Fruit fly (Drosophila melanogaster) whole organism, embryonic: ENCODE measurements around the gene org-1.
A peak's percentile ranks its signal among the peaks of the same experiment; 100 is the strongest.

ENCODE experiments used
- B-H1 ChIP-seq: fragments of 200-800 bp; sonication (Bioruptor generic); IDR thresholded peaks from 3 replicates; pipeline ENCODE4 v1.3.6; 2022; ENCODE audit warnings: missing biosample characterization, missing genetic modification characterization
- BtbVII ChIP-seq: fragments of 200-800 bp; sonication (Bioruptor generic); optimal IDR thresholded peaks from 3 replicates; lab custom pipeline; 2017; ENCODE audit warnings: missing biosample characterization, mild to moderate bottlenecking, missing genetic modification characterization
- CG10209 ChIP-seq: fragments of 200-800 bp; sonication (Bioruptor generic); optimal IDR thresholded peaks from 3 replicates; lab custom pipeline; 2017; ENCODE audit warnings: missing biosample characterization, mild to moderate bottlenecking, missing genetic modification characterization, missing genetic modification reagents
- CG11504 ChIP-seq: fragments of 200-800 bp; sonication (Bioruptor generic); optimal IDR thresholded peaks from 3 replicates; lab custom pipeline; 2019; ENCODE audit warnings: missing biosample characterization, mild to moderate bottlenecking, missing genetic modification characterization, moderate library complexity
- CG12104 ChIP-seq: fragments of 200-800 bp; sonication (Bioruptor generic); optimal IDR thresholded peaks from 3 replicates; lab custom pipeline; 2016; ENCODE audit warnings: missing biosample characterization, missing genetic modification characterization
- CG12219 ChIP-seq: fragments of 200-800 bp; sonication (Bioruptor generic); optimal IDR thresholded peaks from 3 replicates; lab custom pipeline; 2018; ENCODE audit warnings: missing biosample characterization, mild to moderate bottlenecking, missing genetic modification characterization
- CG12744 ChIP-seq: fragments of 200-800 bp; sonication (Bioruptor generic); optimal IDR thresholded peaks from 2 replicates; lab custom pipeline; 2016; ENCODE audit warnings: missing biosample characterization, missing genetic modification characterization
- CG12942 ChIP-seq: fragments of 200-800 bp; sonication (Bioruptor generic); optimal IDR thresholded peaks from 3 replicates; lab custom pipeline; 2016; ENCODE audit warnings: missing biosample characterization, missing genetic modification characterization
- CG14014 ChIP-seq: fragments of 200-800 bp; sonication (Bioruptor generic); IDR thresholded peaks from 2 replicates; pipeline ENCODE4 v1.3.6; 2022; ENCODE audit warnings: missing biosample characterization, missing genetic modification characterization
- CG14667 ChIP-seq: fragments of 200-800 bp; sonication (Bioruptor generic); IDR thresholded peaks from 2 replicates; pipeline ENCODE4 v1.3.6; 2022; ENCODE audit warnings: missing biosample characterization, missing genetic modification characterization
- CG14860 ChIP-seq: fragments of 200-800 bp; sonication (Bioruptor generic); IDR thresholded peaks from 3 replicates; pipeline ENCODE4 v1.3.6; 2022; ENCODE audit warnings: missing biosample characterization, missing genetic modification characterization; ENCODE audit not compliant: partially characterized antibody
- CG3163 ChIP-seq: fragments of 200-800 bp; sonication (Bioruptor generic); optimal IDR thresholded peaks from 3 replicates; lab custom pipeline; 2016; ENCODE audit warnings: missing biosample characterization, missing genetic modification characterization
- CG32767 ChIP-seq: fragments of 200-800 bp; sonication (Bioruptor generic); IDR thresholded peaks from 2 replicates; pipeline ENCODE4 v1.3.6; 2022; ENCODE audit warnings: missing biosample characterization, missing genetic modification characterization
- CG33213 ChIP-seq: fragments of 200-800 bp; sonication (Bioruptor generic); optimal IDR thresholded peaks from 3 replicates; lab custom pipeline; 2016; ENCODE audit warnings: missing biosample characterization, missing genetic modification characterization
- CG3726 ChIP-seq: fragments of 200-800 bp; sonication (Bioruptor generic); IDR thresholded peaks from 3 replicates; pipeline ENCODE4, ENCODE4 v1.3.6; 2022; ENCODE audit warnings: missing biosample characterization, missing genetic modification characterization
- CG42726 ChIP-seq: fragments of 200-800 bp; sonication (Bioruptor generic); IDR thresholded peaks from 2 replicates; pipeline ENCODE4 v1.3.6; 2022; ENCODE audit warnings: missing biosample characterization, missing genetic modification characterization; ENCODE audit not compliant: partially characterized antibody
- CG5180 ChIP-seq: fragments of 200-800 bp; sonication (Bioruptor generic); optimal IDR thresholded peaks from 3 replicates; lab custom pipeline; 2017; ENCODE audit warnings: missing biosample characterization, missing genetic modification characterization, mild to moderate bottlenecking, moderate library complexity, missing genetic modification reagents
- CG6765 ChIP-seq: fragments of 200-800 bp; sonication (Bioruptor generic); optimal IDR thresholded peaks from 3 replicates; lab custom pipeline; 2017; ENCODE audit warnings: missing biosample characterization, mild to moderate bottlenecking, missing genetic modification characterization
- CG7372 ChIP-seq: fragments of 200-800 bp; sonication (Bioruptor generic); IDR thresholded peaks from 2 replicates; pipeline ENCODE4 v1.3.6; 2022; ENCODE audit warnings: missing biosample characterization, missing genetic modification characterization
- CG8281 ChIP-seq: fragments of 200-800 bp; sonication (Bioruptor generic); optimal IDR thresholded peaks from 2 replicates; lab custom pipeline; 2018; ENCODE audit warnings: missing biosample characterization, mild to moderate bottlenecking, missing genetic modification characterization, moderate library complexity
- CG8290 ChIP-seq, 3 experiments: fragments of 200-800 bp; sonication (Bioruptor generic); optimal IDR thresholded peaks; 2 replicates each; lab custom pipeline; 2016 to 2019; ENCODE audit warnings: missing biosample characterization in 3 of 3, missing genetic modification characterization in 3 of 3, mild to moderate bottlenecking in 2 of 3, moderate library complexity in 1 of 3
- CG8359 ChIP-seq: fragments of 200-800 bp; sonication (Bioruptor generic); optimal IDR thresholded peaks from 2 replicates; lab custom pipeline; 2017; ENCODE audit warnings: missing biosample characterization, mild to moderate bottlenecking, missing genetic modification characterization, borderline replicate concordance
- CG8944 ChIP-seq: fragments of 200-800 bp; sonication (Bioruptor generic); optimal IDR thresholded peaks from 3 replicates; lab custom pipeline; 2016; ENCODE audit warnings: missing biosample characterization, missing genetic modification characterization
- CG9876 ChIP-seq: fragments of 200-800 bp; sonication (Bioruptor generic); optimal IDR thresholded peaks from 2 replicates; lab custom pipeline; 2016; ENCODE audit warnings: missing biosample characterization, missing genetic modification characterization
- HLHmδ ChIP-seq: fragments of 200-800 bp; sonication (Bioruptor generic); optimal IDR thresholded peaks from 2 replicates; lab custom pipeline; 2018; ENCODE audit warnings: missing biosample characterization, mild to moderate bottlenecking, missing genetic modification characterization, moderate library complexity
- HmgZ ChIP-seq: fragments of 200-800 bp; sonication (Bioruptor generic); optimal IDR thresholded peaks from 2 replicates; lab custom pipeline; 2018; ENCODE audit warnings: missing biosample characterization, mild to moderate bottlenecking, missing genetic modification characterization
- Lim3 ChIP-seq: fragments of 200-800 bp; sonication (Bioruptor generic); IDR thresholded peaks from 2 replicates; pipeline ENCODE4 v1.3.6; 2022; ENCODE audit warnings: missing biosample characterization, missing genetic modification characterization
- Lpt ChIP-seq: fragments of >200 bp; optimal IDR thresholded peaks from 2 replicates; lab custom pipeline; 2018; ENCODE audit warnings: missing biosample characterization, missing genetic modification characterization
- MESR4 ChIP-seq: fragments of 200-800 bp; sonication (Bioruptor generic); optimal IDR thresholded peaks from 2 replicates; lab custom pipeline; 2018; ENCODE audit warnings: missing biosample characterization, mild to moderate bottlenecking, missing genetic modification characterization, moderate library complexity
- Poxn ChIP-seq: fragments of 200-800 bp; sonication (Bioruptor generic); IDR thresholded peaks from 2 replicates; pipeline ENCODE4 v1.3.6; 2022; ENCODE audit warnings: missing biosample characterization, missing genetic modification characterization
- Tbp ChIP-seq: fragments of >200 bp; optimal IDR thresholded peaks from 2 replicates; lab custom pipeline; 2018; ENCODE audit warnings: missing biosample characterization, missing genetic modification characterization
- ap ChIP-seq: fragments of 200-800 bp; sonication (Bioruptor generic); IDR thresholded peaks from 2 replicates; pipeline ENCODE4 v1.3.6; 2022; ENCODE audit warnings: missing biosample characterization, missing genetic modification characterization
- az2 ChIP-seq: fragments of 200-800 bp; sonication (Bioruptor generic); optimal IDR thresholded peaks from 3 replicates; lab custom pipeline; 2016; ENCODE audit warnings: missing biosample characterization, missing genetic modification characterization
- chinmo ChIP-seq: fragments of 200-800 bp; sonication (Bioruptor generic); IDR thresholded peaks from 4 replicates; pipeline ENCODE4 v1.3.6; 2022; ENCODE audit warnings: missing biosample characterization, missing genetic modification characterization; ENCODE audit not compliant: partially characterized antibody
- ems ChIP-seq: fragments of 200-800 bp; sonication (Bioruptor generic); optimal IDR thresholded peaks from 3 replicates; lab custom pipeline; 2016; ENCODE audit warnings: missing biosample characterization, missing genetic modification characterization
- en ChIP-seq: fragments of 200-800 bp; sonication (Bioruptor generic); optimal IDR thresholded peaks from 2 replicates; lab custom pipeline; 2016; ENCODE audit warnings: missing biosample characterization, missing genetic modification characterization
- grn ChIP-seq: fragments of 200-800 bp; sonication (Bioruptor generic); optimal IDR thresholded peaks from 3 replicates; lab custom pipeline; 2017; ENCODE audit warnings: missing biosample characterization, missing genetic modification characterization
- gt ChIP-seq: fragments of 200-800 bp; sonication (Bioruptor generic); IDR thresholded peaks from 2 replicates; pipeline ENCODE4 v1.3.6; 2022; ENCODE audit warnings: missing biosample characterization, missing genetic modification characterization
- kah ChIP-seq: fragments of 200-800 bp; sonication (Bioruptor generic); optimal IDR thresholded peaks from 2 replicates; lab custom pipeline; 2018; ENCODE audit warnings: missing biosample characterization, mild to moderate bottlenecking, missing genetic modification characterization
- ken ChIP-seq: fragments of 200-800 bp; sonication (Bioruptor generic); IDR thresholded peaks from 3 replicates; pipeline ENCODE4 v1.3.6; 2022; ENCODE audit warnings: missing biosample characterization, missing genetic modification characterization
- knrl ChIP-seq: fragments of 200-800 bp; sonication (Bioruptor generic); IDR thresholded peaks from 3 replicates; pipeline ENCODE4 v1.3.6; 2022; ENCODE audit warnings: missing biosample characterization, missing genetic modification characterization; ENCODE audit not compliant: partially characterized antibody
- luna ChIP-seq: fragments of 200-800 bp; sonication (Bioruptor generic); optimal IDR thresholded peaks from 2 replicates; lab custom pipeline; 2016; ENCODE audit warnings: missing biosample characterization, missing genetic modification characterization
- mam ChIP-seq: fragments of 200-800 bp; sonication (Bioruptor generic); optimal IDR thresholded peaks from 3 replicates; lab custom pipeline; 2016; ENCODE audit warnings: missing biosample characterization, missing genetic modification characterization
- org-1 ChIP-seq: fragments of 200-800 bp; sonication (Bioruptor generic); optimal IDR thresholded peaks from 2 replicates; lab custom pipeline; 2017; ENCODE audit warnings: missing biosample characterization, missing genetic modification characterization
- pan ChIP-seq, 4 experiments: fragments of >200 bp in 3 of 4; fragments of 200-800 bp in 1 of 4; sonication (Bioruptor generic) in 1 of 4; optimal IDR thresholded peaks in 3 of 4; IDR thresholded peaks in 1 of 4; 2 replicates each; pipeline versions ENCODE4 v1.3.6 to Lab custom; 2017 to 2022; ENCODE audit warnings: missing biosample characterization in 2 of 4, missing genetic modification characterization in 2 of 4, mixed read lengths in 1 of 4
- ranshi ChIP-seq: fragments of 200-800 bp; sonication (Bioruptor generic); IDR thresholded peaks from 2 replicates; pipeline ENCODE4 v1.3.6; 2022; ENCODE audit warnings: missing biosample characterization, missing genetic modification characterization
- sens-2 ChIP-seq: fragments of 200-800 bp; sonication (Bioruptor generic); IDR thresholded peaks from 2 replicates; pipeline ENCODE4 v1.3.6; 2022; ENCODE audit warnings: missing biosample characterization, missing genetic modification characterization
- sima ChIP-seq: fragments of 200-800 bp; sonication (Bioruptor generic); optimal IDR thresholded peaks from 2 replicates; lab custom pipeline; 2016; ENCODE audit warnings: missing biosample characterization, missing genetic modification characterization
- tgo ChIP-seq: fragments of 200-800 bp; sonication (Bioruptor generic); IDR thresholded peaks from 3 replicates; pipeline ENCODE4 v1.3.6; 2022; ENCODE audit warnings: missing biosample characterization, missing genetic modification characterization
- tx ChIP-seq: fragments of 200-800 bp; sonication (Bioruptor generic); optimal IDR thresholded peaks from 2 replicates; lab custom pipeline; 2016; ENCODE audit warnings: missing biosample characterization, missing genetic modification characterization

org-1 gene

DNA sequence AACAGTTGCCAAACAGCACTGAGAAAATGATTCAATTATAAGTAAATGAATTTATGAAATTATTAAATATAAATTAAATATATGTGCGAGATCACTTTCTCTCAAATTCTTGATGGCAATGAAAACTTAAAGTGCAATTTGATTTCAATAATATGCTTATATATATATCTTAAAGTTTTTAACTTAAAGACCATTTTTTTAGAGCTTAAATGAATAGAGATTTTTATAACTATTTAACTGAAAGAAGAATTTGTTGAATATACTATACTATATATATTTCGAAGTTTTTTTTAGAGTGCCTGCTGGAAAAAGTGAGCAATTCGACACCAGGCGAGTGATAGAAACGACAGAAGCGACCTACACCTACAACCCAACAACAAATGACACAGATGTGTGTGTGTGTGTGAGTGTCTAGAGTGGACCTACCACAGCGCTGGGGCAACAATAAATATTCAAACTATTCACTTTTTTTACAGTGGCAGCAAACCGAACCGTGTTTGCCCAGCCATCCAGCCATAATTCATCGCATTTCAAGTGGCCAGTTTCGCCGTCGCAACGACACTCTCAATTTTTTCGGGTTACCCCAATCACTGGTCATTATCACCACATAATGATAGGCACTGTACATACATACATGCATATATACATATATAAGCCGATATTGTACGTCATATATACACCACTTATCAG is 9.8 kb downstream of the org-1 start (continued):
- TF ChIP-seq CG32767 (GFP tag; lab: Robert Waterston, UW) (no peak), ranshi (GFP tag; lab: Robert Waterston, UW) (no peak), CG42726 (no peak), en (GFP tag; lab: Kevin White, UChicago) (no peak), luna (GFP tag; lab: Kevin White, UChicago) (no peak), gt (GFP tag; lab: Robert Waterston, UW) (no peak), tgo (0 out of 3 replicates have a peak, but pooled peaks have one; percentile 30), knrl (GFP tag; lab: Robert Waterston, UW) (no peak), CG5180 (GFP tag; lab: Kevin White, UChicago) (no peak), sima (GFP tag; lab: Kevin White, UChicago) (no peak), B-H1 (GFP tag; lab: Robert Waterston, UW) (no peak), CG8359 (no peak), CG12219 (GFP tag; lab: Kevin White, UChicago) (no peak), org-1 (GFP tag; lab: Kevin White, UChicago) (peak; percentile 7), mam (no peak), CG8281 (tag; lab: Kevin White, UChicago) (peak; percentile 7), CG12744 (GFP tag; lab: Kevin White, UChicago) (no peak), CG14860 (GFP tag; lab: Robert Waterston, UW) (no peak), ken (GFP tag; lab: Robert Waterston, UW) (no peak), CG6765 (no peak), CG14014 (GFP tag; lab: Robert Waterston, UW) (no peak), CG8290 (GFP tag; optimal IDR thresholded peaks at IDR 0.05; lab: Kevin White, UChicago) (no peak), CG8290 (tag; optimal IDR thresholded peaks at IDR 0.05; lab: Kevin White, UChicago) (peak in 1 of 2 experiments; percentile 76), CG7372 (GFP tag; lab: Robert Waterston, UW) (0 out of 2 replicates have a peak, but pooled peaks have one; percentile 8), CG3726 (GFP tag; lab: Robert Waterston, UW) (no peak), CG8944 (GFP tag; lab: Kevin White, UChicago) (no peak), kah (GFP tag; lab: Kevin White, UChicago) (no peak), Poxn (GFP tag; lab: Robert Waterston, UW) (no peak), CG12942 (GFP tag; lab: Kevin White, UChicago) (no peak), HmgZ (tag; lab: Kevin White, UChicago) (peak; percentile 33), MESR4 (GFP tag; lab: Kevin White, UChicago) (no peak), chinmo (GFP tag; lab: Robert Waterston, UW) (no peak), ems (GFP tag; lab: Kevin White, UChicago) (no peak), Tbp (no peak), az2 (GFP tag; lab: Kevin White, UChicago) (peak; percentile 35), CG14667 (no peak), HLHmδ (GFP tag; lab: Kevin White, UChicago) (no peak), sens-2 (GFP tag; lab: Robert Waterston, UW) (no peak), BtbVII (GFP tag; lab: Kevin White, UChicago) (peak; percentile 11), CG12104 (GFP tag; lab: Kevin White, UChicago) (no peak), CG3163 (GFP tag; lab: Kevin White, UChicago) (no peak), grn (GFP tag; lab: Kevin White, UChicago) (no peak), Lim3 (no peak), ap (GFP tag; lab: Robert Waterston, UW) (0 out of 2 replicates have a peak, but pooled peaks have one; percentile 33), Lpt (GFP tag; lab: Kevin White, UChicago) (no peak), CG11504 (tag; lab: Kevin White, UChicago) (peak; percentile 72), pan (optimal IDR thresholded peaks at IDR 0.05; lab: Kevin White, UChicago) (no peak), pan (GFP tag; optimal IDR thresholded peaks at IDR 0.05 in 1 of 2, IDR thresholded peaks at IDR 0.05 in 1 of 2) (no peak), CG10209 (GFP tag; lab: Kevin White, UChicago) (peak; percentile 50), CG9876 (no peak), CG33213 (GFP tag; lab: Kevin White, UChicago) (no peak), tx (GFP tag; lab: Kevin White, UChicago) (no peak)
